Fruit fly (Drosophila melanogaster): Measurements from ENCODE around the gene CG42818.

CG42818 gene

dm6 chr2L:16286360-16287005, 44.7 kb downstream of the CG42818 start:
- TF ChIP-seq ttk (optimal IDR thresholded peaks at IDR 0.05): no peak
- TF ChIP-seq Sin3A (optimal IDR thresholded peaks at IDR 0.05): no peak
- TF ChIP-seq Myc (optimal IDR thresholded peaks at IDR 0.05): no peak
- no peak for TF ChIP-seq insv (optimal IDR thresholded peaks at IDR 0.05)
- peak; percentile 89 for TF ChIP-seq psq (optimal IDR thresholded peaks at IDR 0.05)

dm6 chr2L:16287006-16287601, 45.4 kb downstream of the CG42818 start:
- TF ChIP-seq ttk (optimal IDR thresholded peaks at IDR 0.05) (no peak), insv (optimal IDR thresholded peaks at IDR 0.05) (no peak), psq (optimal IDR thresholded peaks at IDR 0.05) (no peak), Sin3A (optimal IDR thresholded peaks at IDR 0.05) (no peak), Myc (optimal IDR thresholded peaks at IDR 0.05) (no peak), h (optimal IDR thresholded peaks at IDR 0.05) (no peak)

- TF ChIP-seq ttk (optimal IDR thresholded peaks at IDR 0.05) (no peak), Sin3A (optimal IDR thresholded peaks at IDR 0.05) (no peak), h (optimal IDR thresholded peaks at IDR 0.05) (no peak), insv (optimal IDR thresholded peaks at IDR 0.05) (no peak), Myc (optimal IDR thresholded peaks at IDR 0.05) (no peak), psq (optimal IDR thresholded peaks at IDR 0.05) (no peak)
Measured at dm6 chr2L:16287602-16288392, 46.1 kb downstream of the CG42818 start, which contains the start of the genes crp and pkaap. Gene crp, minus strand, starts transcription at chr2L:16287730. Gene pkaap, plus strand, starts transcription at chr2L:16288290.

dm6 chr2L:16288393-16288731, 46.6 kb downstream of the CG42818 start:
- no peak for TF ChIP-seq Myc (optimal IDR thresholded peaks at IDR 0.05)
- no peak for TF ChIP-seq ttk (optimal IDR thresholded peaks at IDR 0.05)
- no peak for TF ChIP-seq insv (optimal IDR thresholded peaks at IDR 0.05)
- no peak for TF ChIP-seq psq (optimal IDR thresholded peaks at IDR 0.05)

dm6 chr2L:16290984-16291383, 49.2 kb downstream of the CG42818 start, which contains the start of gene CG17329:
Gene CG17329, plus strand, starts transcription at chr2L:16291284.
- no peak for TF ChIP-seq Sin3A (optimal IDR thresholded peaks at IDR 0.05)
- no peak for TF ChIP-seq Myc (optimal IDR thresholded peaks at IDR 0.05)
- TF ChIP-seq insv (optimal IDR thresholded peaks at IDR 0.05): no peak
- TF ChIP-seq h (optimal IDR thresholded peaks at IDR 0.05): no peak
- no peak for TF ChIP-seq psq (optimal IDR thresholded peaks at IDR 0.05)
- no peak for TF ChIP-seq ttk (optimal IDR thresholded peaks at IDR 0.05)

- TF ChIP-seq ttk (optimal IDR thresholded peaks at IDR 0.05) (no peak), Myc (optimal IDR thresholded peaks at IDR 0.05) (no peak), psq (optimal IDR thresholded peaks at IDR 0.05) (no peak), h (optimal IDR thresholded peaks at IDR 0.05) (no peak), insv (optimal IDR thresholded peaks at IDR 0.05) (no peak), Sin3A (optimal IDR thresholded peaks at IDR 0.05) (no peak)
Measured at dm6 chr2L:16292975-16293501, 51.3 kb downstream of the CG42818 start, which contains the start of gene CG13258. Gene CG13258, minus strand, starts transcription at chr2L:16293025.

dm6 chr2L:16293703-16294233, 52.0 kb downstream of the CG42818 start, which contains the start of gene Cyp303a1:
Gene Cyp303a1, plus strand, starts transcription at chr2L:16294183.
- TF ChIP-seq Myc (optimal IDR thresholded peaks at IDR 0.05): no peak
- no peak for TF ChIP-seq psq (optimal IDR thresholded peaks at IDR 0.05)
- no peak for TF ChIP-seq Sin3A (optimal IDR thresholded peaks at IDR 0.05)
- no peak for TF ChIP-seq h (optimal IDR thresholded peaks at IDR 0.05)
- no peak for TF ChIP-seq ttk (optimal IDR thresholded peaks at IDR 0.05)
- no peak for TF ChIP-seq insv (optimal IDR thresholded peaks at IDR 0.05)
